Fruit fly (Drosophila melanogaster) whole organism, embryonic: ENCODE data around the gene CG32026.

Experiments used
- Ada2b ChIP-seq: fragments of 200-800 bp; sonication (Bioruptor generic); IDR thresholded peaks from 2 replicates; pipeline ENCODE4 v1.3.6; 2022; ENCODE audit warnings: missing biosample characterization, missing genetic modification characterization
- B-H1 ChIP-seq: fragments of 200-800 bp; sonication (Bioruptor generic); IDR thresholded peaks from 3 replicates; pipeline ENCODE4 v1.3.6; 2022; ENCODE audit warnings: missing biosample characterization, missing genetic modification characterization
- Bteb2 ChIP-seq: fragments of 200-800 bp; sonication (Bioruptor generic); optimal IDR thresholded peaks from 2 replicates; lab custom pipeline; 2016; ENCODE audit warnings: missing biosample characterization, missing genetic modification characterization
- CG12104 ChIP-seq: fragments of 200-800 bp; sonication (Bioruptor generic); optimal IDR thresholded peaks from 3 replicates; lab custom pipeline; 2016; ENCODE audit warnings: missing biosample characterization, missing genetic modification characterization
- CG12155 ChIP-seq: fragments of 200-800 bp; sonication (Bioruptor generic); optimal IDR thresholded peaks from 3 replicates; lab custom pipeline; 2016; ENCODE audit warnings: missing biosample characterization, missing genetic modification characterization
- CG12236 ChIP-seq: fragments of 200-800 bp; sonication (Bioruptor generic); optimal IDR thresholded peaks from 2 replicates; lab custom pipeline; 2016; ENCODE audit warnings: missing biosample characterization, missing genetic modification characterization
- CG12769 ChIP-seq: fragments of 200-800 bp; sonication (Bioruptor generic); optimal IDR thresholded peaks from 2 replicates; lab custom pipeline; 2019; ENCODE audit warnings: missing biosample characterization, mild to moderate bottlenecking, missing genetic modification characterization, moderate library complexity
- CG14667 ChIP-seq: fragments of 200-800 bp; sonication (Bioruptor generic); IDR thresholded peaks from 2 replicates; pipeline ENCODE4 v1.3.6; 2022; ENCODE audit warnings: missing biosample characterization, missing genetic modification characterization
- CG15514 ChIP-seq: fragments of 200-800 bp; sonication (Bioruptor generic); optimal IDR thresholded peaks from 3 replicates; lab custom pipeline; 2017; ENCODE audit warnings: missing biosample characterization, missing genetic modification characterization, mild to moderate bottlenecking, moderate library complexity, missing genetic modification reagents
- CG15601 ChIP-seq: fragments of 200-800 bp; sonication (Bioruptor generic); optimal IDR thresholded peaks from 3 replicates; lab custom pipeline; 2019; ENCODE audit warnings: missing biosample characterization, mild to moderate bottlenecking, missing genetic modification characterization, moderate library complexity
- CG17186 ChIP-seq: fragments of 200-800 bp; sonication (Bioruptor generic); optimal IDR thresholded peaks from 3 replicates; lab custom pipeline; 2017; ENCODE audit warnings: missing biosample characterization, missing genetic modification reagents, missing genetic modification characterization
- CG2116 ChIP-seq: fragments of 200-800 bp; sonication (Bioruptor generic); optimal IDR thresholded peaks from 3 replicates; lab custom pipeline; 2018; ENCODE audit warnings: missing biosample characterization, mild to moderate bottlenecking, missing genetic modification characterization
- CG31388 ChIP-seq: fragments of 200-800 bp; sonication (Bioruptor generic); optimal IDR thresholded peaks from 2 replicates; lab custom pipeline; 2016; ENCODE audit warnings: missing biosample characterization, missing genetic modification characterization
- CG4282 ChIP-seq: fragments of 200-800 bp; sonication (Bioruptor generic); optimal IDR thresholded peaks from 2 replicates; lab custom pipeline; 2016; ENCODE audit warnings: missing biosample characterization, missing genetic modification characterization
- CG4360 ChIP-seq: fragments of 200-800 bp; sonication (Bioruptor generic); IDR thresholded peaks from 2 replicates; pipeline ENCODE4 v1.3.6; 2022; ENCODE audit warnings: missing biosample characterization, missing genetic modification characterization
- CG4707 ChIP-seq: fragments of 200-800 bp; sonication (Bioruptor generic); optimal IDR thresholded peaks from 2 replicates; lab custom pipeline; 2018; ENCODE audit warnings: missing biosample characterization, mild to moderate bottlenecking, missing genetic modification characterization, moderate library complexity
- CG4730 ChIP-seq: fragments of 200-800 bp; sonication (Bioruptor generic); IDR thresholded peaks from 2 replicates; pipeline ENCODE4 v1.3.6; 2022; ENCODE audit warnings: missing biosample characterization, missing genetic modification characterization
- CG5180 ChIP-seq: fragments of 200-800 bp; sonication (Bioruptor generic); optimal IDR thresholded peaks from 3 replicates; lab custom pipeline; 2017; ENCODE audit warnings: missing biosample characterization, missing genetic modification characterization, mild to moderate bottlenecking, moderate library complexity, missing genetic modification reagents
- CG5245 ChIP-seq: fragments of 200-800 bp; sonication (Bioruptor generic); optimal IDR thresholded peaks from 3 replicates; lab custom pipeline; 2016; ENCODE audit warnings: missing biosample characterization, missing genetic modification characterization
- CG6765 ChIP-seq: fragments of 200-800 bp; sonication (Bioruptor generic); optimal IDR thresholded peaks from 3 replicates; lab custom pipeline; 2017; ENCODE audit warnings: missing biosample characterization, mild to moderate bottlenecking, missing genetic modification characterization
- CG7963 ChIP-seq: fragments of 200-800 bp; sonication (Bioruptor generic); IDR thresholded peaks from 3 replicates; pipeline ENCODE4 v1.3.6; 2022; ENCODE audit warnings: missing biosample characterization, missing genetic modification characterization; ENCODE audit not compliant: partially characterized antibody
- CG8290 ChIP-seq, 3 experiments: fragments of 200-800 bp; sonication (Bioruptor generic); optimal IDR thresholded peaks; 2 replicates each; lab custom pipeline; 2016 to 2019; ENCODE audit warnings: missing biosample characterization in 3 of 3, missing genetic modification characterization in 3 of 3, mild to moderate bottlenecking in 2 of 3, moderate library complexity in 1 of 3
- CG9797 ChIP-seq: fragments of 200-800 bp; sonication (Bioruptor generic); optimal IDR thresholded peaks from 3 replicates; lab custom pipeline; 2018; ENCODE audit warnings: missing biosample characterization, mild to moderate bottlenecking, missing genetic modification characterization
- CHES-1-like ChIP-seq: fragments of 200-800 bp; sonication (Bioruptor generic); optimal IDR thresholded peaks from 2 replicates; lab custom pipeline; 2016; ENCODE audit warnings: missing biosample characterization, missing genetic modification characterization
- D19A ChIP-seq: fragments of 200-800 bp; optimal IDR thresholded peaks from 3 replicates; lab custom pipeline; 2019; ENCODE audit warnings: missing biosample characterization, mild to moderate bottlenecking, missing genetic modification characterization, moderate library complexity
- Dbx ChIP-seq: fragments of 200-800 bp; sonication (Bioruptor generic); IDR thresholded peaks from 3 replicates; pipeline ENCODE4 v1.3.6; 2022; ENCODE audit warnings: missing biosample characterization, missing genetic modification characterization
- ERR ChIP-seq: fragments of 200-800 bp; sonication (Bioruptor generic); optimal IDR thresholded peaks from 2 replicates; lab custom pipeline; 2016; ENCODE audit warnings: missing biosample characterization, missing genetic modification characterization
- HLH3B ChIP-seq: fragments of 200-800 bp; sonication (Bioruptor generic); IDR thresholded peaks from 2 replicates; pipeline ENCODE4 v1.3.6; 2022; ENCODE audit warnings: missing biosample characterization, missing genetic modification characterization
- HLHmδ ChIP-seq: fragments of 200-800 bp; sonication (Bioruptor generic); optimal IDR thresholded peaks from 2 replicates; lab custom pipeline; 2018; ENCODE audit warnings: missing biosample characterization, mild to moderate bottlenecking, missing genetic modification characterization, moderate library complexity
- NfI ChIP-seq: fragments of 200-800 bp; sonication (Bioruptor generic); optimal IDR thresholded peaks from 3 replicates; lab custom pipeline; 2018; ENCODE audit warnings: missing biosample characterization, mild to moderate bottlenecking, missing genetic modification characterization, moderate library complexity
- Ravus ChIP-seq: fragments of 200-800 bp; sonication (Bioruptor generic); IDR thresholded peaks from 2 replicates; pipeline ENCODE4 v1.3.6; 2022; ENCODE audit warnings: missing biosample characterization, missing genetic modification characterization
- ap ChIP-seq: fragments of 200-800 bp; sonication (Bioruptor generic); IDR thresholded peaks from 2 replicates; pipeline ENCODE4 v1.3.6; 2022; ENCODE audit warnings: missing biosample characterization, missing genetic modification characterization
- az2 ChIP-seq: fragments of 200-800 bp; sonication (Bioruptor generic); optimal IDR thresholded peaks from 3 replicates; lab custom pipeline; 2016; ENCODE audit warnings: missing biosample characterization, missing genetic modification characterization
- bigmax ChIP-seq: fragments of 200-800 bp; sonication (Bioruptor generic); optimal IDR thresholded peaks from 2 replicates; lab custom pipeline; 2018; ENCODE audit warnings: missing biosample characterization, mild to moderate bottlenecking, missing genetic modification characterization
- cad ChIP-seq: fragments of >200 bp; optimal IDR thresholded peaks from 2 replicates; lab custom pipeline; 2017; ENCODE audit warnings: missing biosample characterization, missing genetic modification characterization
- chif ChIP-seq, 2 experiments: fragments of 200-800 bp; sonication (Bioruptor generic); optimal IDR thresholded peaks; 3 replicates each; lab custom pipeline; 2016; ENCODE audit warnings: missing biosample characterization in 2 of 2, missing genetic modification characterization in 2 of 2
- emc ChIP-seq: fragments of 200-800 bp; sonication (Bioruptor generic); optimal IDR thresholded peaks from 2 replicates; lab custom pipeline; 2016; ENCODE audit warnings: missing biosample characterization, missing genetic modification characterization
- ems ChIP-seq: fragments of 200-800 bp; sonication (Bioruptor generic); optimal IDR thresholded peaks from 3 replicates; lab custom pipeline; 2016; ENCODE audit warnings: missing biosample characterization, missing genetic modification characterization
- ewg ChIP-seq: fragments of 200-800 bp; sonication (Bioruptor generic); optimal IDR thresholded peaks from 3 replicates; lab custom pipeline; 2017; ENCODE audit warnings: mild to moderate bottlenecking, missing biosample characterization, missing genetic modification reagents, missing genetic modification characterization
- fd3F ChIP-seq: fragments of 200-800 bp; sonication (Bioruptor generic); optimal IDR thresholded peaks from 2 replicates; lab custom pipeline; 2018; ENCODE audit warnings: missing biosample characterization, mild to moderate bottlenecking, missing genetic modification characterization, moderate library complexity
- fu2 ChIP-seq: fragments of 200-800 bp; sonication (Bioruptor generic); optimal IDR thresholded peaks from 2 replicates; lab custom pipeline; 2016; ENCODE audit warnings: missing biosample characterization, missing genetic modification characterization
- gce ChIP-seq: fragments of 200-800 bp; sonication (Bioruptor generic); IDR thresholded peaks from 3 replicates; pipeline ENCODE4 v1.3.6; 2022; ENCODE audit warnings: missing biosample characterization, missing genetic modification characterization
- gsb-n ChIP-seq: fragments of 200-800 bp; sonication (Bioruptor generic); optimal IDR thresholded peaks from 3 replicates; lab custom pipeline; 2018; ENCODE audit warnings: missing biosample characterization, mild to moderate bottlenecking, missing genetic modification characterization
- maf-S ChIP-seq: fragments of 200-800 bp; sonication (Bioruptor generic); optimal IDR thresholded peaks from 2 replicates; lab custom pipeline; 2016; ENCODE audit warnings: missing biosample characterization, missing genetic modification characterization
- mirr ChIP-seq: fragments of 200-800 bp; sonication (Bioruptor generic); optimal IDR thresholded peaks from 3 replicates; lab custom pipeline; 2018; ENCODE audit warnings: missing biosample characterization, mild to moderate bottlenecking, missing genetic modification characterization
- onecut ChIP-seq: fragments of 200-800 bp; sonication (Bioruptor generic); IDR thresholded peaks from 2 replicates; pipeline ENCODE4 v1.3.6; 2022; ENCODE audit warnings: missing biosample characterization, missing genetic modification characterization
- stwl ChIP-seq: fragments of 200-800 bp; sonication (Bioruptor generic); optimal IDR thresholded peaks from 3 replicates; lab custom pipeline; 2018; ENCODE audit warnings: missing biosample characterization, mild to moderate bottlenecking, missing genetic modification characterization, moderate library complexity
- tap ChIP-seq: fragments of 200-800 bp; optimal IDR thresholded peaks from 3 replicates; lab custom pipeline; 2019; ENCODE audit warnings: missing biosample characterization, mild to moderate bottlenecking, missing genetic modification characterization, moderate library complexity
- toy ChIP-seq: fragments of 200-800 bp; sonication (Bioruptor generic); IDR thresholded peaks from 2 replicates; pipeline ENCODE4 v1.3.6; 2022; ENCODE audit warnings: missing biosample characterization, missing genetic modification characterization
- ttk ChIP-seq: fragments of 200-800 bp; sonication (Bioruptor generic); IDR thresholded peaks from 2 replicates; pipeline ENCODE4 v2.1.2; 2022; ENCODE audit warnings: missing biosample characterization, missing genetic modification characterization
- zen ChIP-seq: fragments of 200-800 bp; sonication (Bioruptor generic); optimal IDR thresholded peaks from 3 replicates; lab custom pipeline; 2018; ENCODE audit warnings: missing biosample characterization, mild to moderate bottlenecking, missing genetic modification characterization, moderate library complexity
- zen2 ChIP-seq: fragments of 200-800 bp; sonication (Bioruptor generic); IDR thresholded peaks from 3 replicates; pipeline ENCODE4 v1.3.6; 2022; ENCODE audit warnings: missing biosample characterization, missing genetic modification characterization; ENCODE audit not compliant: partially characterized antibody

CG32026 gene

DNA sequence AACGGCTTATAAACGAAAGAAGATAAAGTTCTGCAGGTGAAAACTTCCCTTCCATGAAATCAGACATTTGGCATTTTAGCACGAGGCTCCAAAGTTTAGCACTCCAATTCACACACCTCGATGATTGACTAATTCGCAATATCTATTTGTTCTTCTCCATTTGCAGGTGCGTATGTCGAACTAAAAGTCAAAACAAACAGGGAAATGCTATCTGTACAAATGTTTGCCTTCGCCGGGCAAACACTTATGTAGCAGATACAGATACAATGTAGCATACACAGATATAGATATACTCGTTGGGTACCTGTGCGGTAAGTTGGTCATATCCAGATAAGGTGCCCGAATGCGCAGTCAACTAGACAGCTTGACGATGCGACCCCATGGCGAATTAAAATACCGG lies 1.4 kb upstream of the CG32026 start (continued):
- TF ChIP-seq CG6765 (GFP tag; lab: Kevin White, UChicago) (peak; percentile 4), CG4707 (GFP tag; lab: Kevin White, UChicago) (peak; percentile 53), ewg (no peak), Ravus (no peak), Ada2b (GFP tag; lab: Robert Waterston, UW) (no peak), gsb-n (tag; lab: Kevin White, UChicago) (peak; percentile 2), HLHmδ (GFP tag; lab: Kevin White, UChicago) (peak; percentile 59), CG17186 (GFP tag; lab: Kevin White, UChicago) (no peak), stwl (tag; lab: Kevin White, UChicago) (no peak), CG5180 (GFP tag; lab: Kevin White, UChicago) (peak; percentile 17), fd3F (no peak), CG31388 (GFP tag; lab: Kevin White, UChicago) (no peak), mirr (GFP tag; lab: Kevin White, UChicago) (peak; percentile 35), CG12236 (GFP tag; lab: Kevin White, UChicago) (no peak), tap (tag; lab: Kevin White, UChicago) (peak; percentile 5), bigmax (GFP tag; lab: Kevin White, UChicago) (no peak), Bteb2 (GFP tag; lab: Kevin White, UChicago) (no peak), fu2 (GFP tag; lab: Kevin White, UChicago) (no peak), gce (GFP tag; lab: Robert Waterston, UW) (no peak), emc (no peak), CG14667 (GFP tag; lab: Robert Waterston, UW) (no peak), CHES-1-like (no peak), cad (GFP tag; lab: Kevin White, UChicago) (no peak), ERR (GFP tag; lab: Kevin White, UChicago) (no peak), CG15601 (tag; lab: Kevin White, UChicago) (peak; percentile 39), CG15514 (peak; percentile 2), zen (tag; lab: Kevin White, UChicago) (no peak), CG4360 (GFP tag; lab: Robert Waterston, UW) (no peak), ttk (GFP tag; lab: Robert Waterston, UW) (no peak), chif (GFP tag; optimal IDR thresholded peaks at IDR 0.05; lab: Kevin White, UChicago) (no peak), CG12155 (GFP tag; lab: Kevin White, UChicago) (no peak), CG4282 (GFP tag; lab: Kevin White, UChicago) (no peak), CG9797 (GFP tag; lab: Kevin White, UChicago) (no peak), HLH3B (GFP tag; lab: Robert Waterston, UW) (0 out of 2 replicates have a peak, but pooled peaks have one; percentile 4), CG2116 (GFP tag; lab: Kevin White, UChicago) (no peak), CG4730 (GFP tag; lab: Robert Waterston, UW) (no peak), zen2 (GFP tag; lab: Robert Waterston, UW) (no peak), Dbx (GFP tag; lab: Robert Waterston, UW) (no peak), CG8290 (GFP tag; optimal IDR thresholded peaks at IDR 0.05; lab: Kevin White, UChicago) (peak; percentile 6), CG8290 (tag; optimal IDR thresholded peaks at IDR 0.05; lab: Kevin White, UChicago) (peak; percentile 28 to 75), maf-S (no peak), B-H1 (GFP tag; lab: Robert Waterston, UW) (no peak), CG5245 (no peak), CG12104 (no peak), CG7963 (GFP tag; lab: Robert Waterston, UW) (no peak), az2 (GFP tag; lab: Kevin White, UChicago) (no peak), ap (GFP tag; lab: Robert Waterston, UW) (no peak), ems (no peak), D19A (tag; lab: Kevin White, UChicago) (no peak), toy (GFP tag; lab: Robert Waterston, UW) (no peak), CG12769 (tag; lab: Kevin White, UChicago) (peak; percentile 51), onecut (peak; percentile 5; the same call in 1 of the 2 replicates), NfI (no peak)
